Worm (Caenorhabditis elegans) whole organism, L4 larva: Measurements from ENCODE around the gene col-39.

Source experiments
- ama-1 ChIP-seq: fragments of 150-350 bp; optimal IDR thresholded peaks from 2 replicates; lab custom pipeline; 2014; ENCODE audit warnings: inconsistent platforms, mixed read lengths
- dmd-9 ChIP-seq: fragments of 200-800 bp; sonication (Bioruptor generic); IDR thresholded peaks from 2 replicates; pipeline ENCODE4 v1.3.6; 2022; ENCODE audit warnings: missing genetic modification reagents, missing genetic modification characterization, missing compliant biosample characterization
- hmg-1.1 ChIP-seq: fragments of 200-800 bp; sonication (Bioruptor generic); IDR thresholded peaks from 2 replicates; pipeline ENCODE4 v1.3.6; 2022; ENCODE audit warnings: missing genetic modification reagents, missing genetic modification characterization, missing compliant biosample characterization
- lin-1 ChIP-seq: fragments of 200-800 bp; sonication (Bioruptor generic); IDR thresholded peaks from 2 replicates; pipeline ENCODE4 v1.3.6; 2022; ENCODE audit warnings: missing genetic modification reagents, missing genetic modification characterization, missing compliant biosample characterization
- lir-3 ChIP-seq: sonication (generic microtip); optimal IDR thresholded peaks from 2 replicates; lab custom pipeline; 2016; ENCODE audit warnings: mild to moderate bottlenecking, missing genetic modification characterization, missing compliant biosample characterization
- nhr-48 ChIP-seq: sonication (generic microtip); optimal IDR thresholded peaks from 2 replicates; lab custom pipeline; 2016; ENCODE audit warnings: mild to moderate bottlenecking, missing genetic modification characterization, missing compliant biosample characterization
- nhr-76 ChIP-seq: fragments of 150-350 bp; optimal IDR thresholded peaks from 2 replicates; lab custom pipeline; 2014; ENCODE audit warnings: missing biosample characterization, missing genetic modification characterization
- skn-1 ChIP-seq: fragments of 150-350 bp; optimal IDR thresholded peaks from 2 replicates; lab custom pipeline; 2014; ENCODE audit warnings: missing biosample characterization, missing genetic modification characterization
- unc-62 ChIP-seq, 3 experiments: fragments of 150-350 bp in 1 of 3; sonication (generic microtip); optimal IDR thresholded peaks in 2 of 3; peaks in 1 of 3; 1 replicate in 1 of 3; 2 replicates in 2 of 3; lab custom pipeline; 2014 to 2017; ENCODE audit warnings: missing biosample characterization in 3 of 3, missing genetic modification characterization in 3 of 3, missing genetic modification reagents in 3 of 3, missing genotype in 1 of 3
- vab-7 ChIP-seq: fragments of 200-800 bp; sonication (Bioruptor generic); IDR thresholded peaks from 2 replicates; pipeline ENCODE4 v1.3.6; 2022; ENCODE audit warnings: missing genetic modification reagents, missing genetic modification characterization, missing compliant biosample characterization

- TF ChIP-seq skn-1 (no peak), unc-62 (GFP tag; optimal IDR thresholded peaks at IDR 0.05 in 1 of 2; lab: Kevin White, UChicago) (peak in 1 of 2 experiments; percentile 88), unc-62 (tag; optimal IDR thresholded peaks at IDR 0.05; lab: Kevin White, UChicago) (no peak), nhr-48 (tag; lab: Kevin White, UChicago) (no peak), dmd-9 (no peak), ama-1 (lab: Kevin White, UChicago) (peak; percentile 32), lir-3 (tag; lab: Kevin White, UChicago) (no peak), nhr-76 (tag; lab: Kevin White, UChicago) (no peak), hmg-1.1 (GFP tag; lab: Robert Waterston, UW) (no peak), lin-1 (GFP tag; lab: Robert Waterston, UW) (no peak), vab-7 (no peak)
Measured at ce11 chrII:10704575-10705170, at the start of gene col-39.
